Fruit fly (Drosophila melanogaster): ENCODE data around the gene CG10809.
A peak's percentile ranks its signal among the peaks of the same experiment; 100 is the strongest.

dm6 chr3L:9854583-9855519, 4.8 kb downstream of the CG10809 start, which contains the start of gene RasGAP1:
- TF ChIP-seq CG8478 (optimal IDR thresholded peaks at IDR 0.05) (peak; percentile 37), pan (optimal IDR thresholded peaks at IDR 0.05) (no peak), psq (optimal IDR thresholded peaks at IDR 0.05) (no peak), Dll (optimal IDR thresholded peaks at IDR 0.05) (no peak), usp (GFP tag; optimal IDR thresholded peaks at IDR 0.05) (no peak), EcR (GFP tag; optimal IDR thresholded peaks at IDR 0.05) (no peak)

Measured in whole organism.